Worm (Caenorhabditis elegans): ENCODE measurements around the gene ttr-13.

ce11 chrV:20666905-20667304 is 30.1 kb upstream of the ttr-13 start, which contains the start of gene mlt-11:
- TF ChIP-seq somi-1 (GFP tag; optimal IDR thresholded peaks at IDR 0.05) (no peak), nhr-27 (tag; optimal IDR thresholded peaks at IDR 0.05) (no peak), aptf-3 (GFP tag; IDR thresholded peaks at IDR 0.05) (no peak), let-607 (tag; optimal IDR thresholded peaks at IDR 0.05) (no peak), ceh-27 (GFP tag; optimal IDR thresholded peaks at IDR 0.05) (no peak), lir-1 (GFP tag; conservative IDR thresholded peaks at IDR 0.05) (no peak), T26A5.8 (tag; optimal IDR thresholded peaks at IDR 0.05) (no peak), madf-10 (tag; optimal IDR thresholded peaks at IDR 0.05) (no peak), B0336.3 (GFP tag; IDR thresholded peaks at IDR 0.05) (no peak), D2030.7 (GFP tag; IDR thresholded peaks at IDR 0.05) (no peak), nhr-179 (tag; optimal IDR thresholded peaks at IDR 0.05) (no peak), ama-1 (optimal IDR thresholded peaks at IDR 0.05) (no peak), ama-1 (GFP tag; optimal IDR thresholded peaks at IDR 0.05) (no peak), dox-1 (GFP tag; IDR thresholded peaks at IDR 0.05) (no peak)

All from whole organism, young adult.